Worm (Caenorhabditis elegans) whole organism, mixed stage, embryonic: Measurements from ENCODE around the gene hecd-1.
A peak's percentile ranks its signal among the peaks of the same experiment; 100 is the strongest.

Experiments used
- M03D4.4 ChIP-seq: sonication (generic microtip); optimal IDR thresholded peaks from 2 replicates; lab custom pipeline; 2017; ENCODE audit warnings: mild to moderate bottlenecking, missing genetic modification characterization, missing compliant biosample characterization
- bed-3 ChIP-seq: fragments of 200-800 bp; sonication (Bioruptor generic); optimal IDR thresholded peaks from 3 replicates; lab custom pipeline; 2018; ENCODE audit warnings: mild to moderate bottlenecking, missing genetic modification characterization, moderate library complexity, missing compliant biosample characterization
- blmp-1 ChIP-seq: fragments of 150-350 bp; optimal IDR thresholded peaks from 2 replicates; lab custom pipeline; 2014; ENCODE audit warnings: missing biosample characterization, missing genetic modification characterization
- ceh-39 ChIP-seq: fragments of 150-350 bp; optimal IDR thresholded peaks from 2 replicates; lab custom pipeline; 2014; ENCODE audit warnings: missing biosample characterization, missing genetic modification characterization
- ceh-43 ChIP-seq: fragments of 200-800 bp; sonication (Bioruptor generic); optimal IDR thresholded peaks from 2 replicates; lab custom pipeline; 2018; ENCODE audit warnings: mild to moderate bottlenecking, missing genetic modification characterization, moderate library complexity, missing compliant biosample characterization
- ceh-83 ChIP-seq: fragments of 200-800 bp; sonication (Bioruptor generic); optimal IDR thresholded peaks from 2 replicates; lab custom pipeline; 2018; ENCODE audit warnings: mild to moderate bottlenecking, missing genetic modification characterization, missing compliant biosample characterization
- ces-1 ChIP-seq: fragments of 150-350 bp; optimal IDR thresholded peaks from 2 replicates; lab custom pipeline; 2014; ENCODE audit warnings: missing biosample characterization, missing genetic modification reagents, missing genetic modification characterization
- cnd-1 ChIP-seq: fragments of 200-800 bp; sonication (Bioruptor generic); optimal IDR thresholded peaks from 2 replicates; lab custom pipeline; 2018; ENCODE audit warnings: mild to moderate bottlenecking, missing genetic modification characterization, missing compliant biosample characterization
- drap-1 ChIP-seq: fragments of 200-800 bp; sonication (Bioruptor generic); optimal IDR thresholded peaks from 3 replicates; lab custom pipeline; 2018; ENCODE audit warnings: mild to moderate bottlenecking, missing genetic modification characterization, missing compliant biosample characterization
- elt-1 ChIP-seq: sonication (generic microtip); optimal IDR thresholded peaks from 2 replicates; lab custom pipeline; 2017; ENCODE audit warnings: missing genetic modification characterization, mild to moderate bottlenecking, missing compliant biosample characterization, antibody characterized with exemption, moderate library complexity, borderline replicate concordance; ENCODE audit not compliant: insufficient read depth
- elt-3 ChIP-seq: fragments of 150-350 bp; optimal IDR thresholded peaks from 2 replicates; lab custom pipeline; 2014; ENCODE audit warnings: missing biosample characterization, missing genetic modification characterization
- flh-1 ChIP-seq: fragments of 200-800 bp; sonication (Bioruptor generic); optimal IDR thresholded peaks from 2 replicates; lab custom pipeline; 2018; ENCODE audit warnings: mild to moderate bottlenecking, missing genetic modification characterization, moderate library complexity, missing compliant biosample characterization
- ham-2 ChIP-seq: fragments of 200-800 bp; sonication (Bioruptor generic); optimal IDR thresholded peaks from 2 replicates; lab custom pipeline; 2018; ENCODE audit warnings: mild to moderate bottlenecking, missing genetic modification characterization, missing compliant biosample characterization
- hlh-1 ChIP-seq: fragments of 150-350 bp; optimal IDR thresholded peaks from 2 replicates; lab custom pipeline; 2014; ENCODE audit warnings: missing biosample characterization, missing genetic modification reagents, missing genetic modification characterization
- lin-13 ChIP-seq: fragments of 150-350 bp; optimal IDR thresholded peaks from 2 replicates; lab custom pipeline; 2014; ENCODE audit warnings: missing biosample characterization, missing genetic modification characterization
- lin-32 ChIP-seq: fragments of 200-800 bp; sonication (Bioruptor generic); optimal IDR thresholded peaks from 2 replicates; lab custom pipeline; 2018; ENCODE audit warnings: mild to moderate bottlenecking, missing genetic modification characterization, missing compliant biosample characterization
- lsy-2 ChIP-seq: fragments of 150-350 bp; optimal IDR thresholded peaks from 2 replicates; lab custom pipeline; 2014; ENCODE audit warnings: missing biosample characterization, missing genetic modification characterization
- mab-5 ChIP-seq: fragments of 150-350 bp; optimal IDR thresholded peaks from 2 replicates; lab custom pipeline; 2014; ENCODE audit warnings: missing biosample characterization, missing genetic modification characterization
- mep-1 ChIP-seq: fragments of 150-350 bp; optimal IDR thresholded peaks from 2 replicates; lab custom pipeline; 2017; ENCODE audit warnings: missing biosample characterization, missing genetic modification reagents, missing genetic modification characterization, inconsistent platforms
- nhr-28 ChIP-seq: fragments of 150-350 bp; optimal IDR thresholded peaks from 2 replicates; lab custom pipeline; 2014; ENCODE audit warnings: missing biosample characterization, missing genetic modification characterization
- nhr-76 ChIP-seq: sonication (generic microtip); optimal IDR thresholded peaks from 2 replicates; lab custom pipeline; 2017; ENCODE audit warnings: missing biosample characterization, missing genetic modification characterization
- pha-4 ChIP-seq: fragments of 150-350 bp; optimal IDR thresholded peaks from 2 replicates; lab custom pipeline; 2018; ENCODE audit warnings: missing biosample characterization, missing genetic modification reagents, missing genetic modification characterization
- sem-2 ChIP-seq: fragments of 200-800 bp; sonication (Bioruptor generic); optimal IDR thresholded peaks from 2 replicates; lab custom pipeline; 2018; ENCODE audit warnings: mild to moderate bottlenecking, missing genetic modification characterization, missing compliant biosample characterization
- snpc-4 ChIP-seq: fragments of 150-350 bp; optimal IDR thresholded peaks from 2 replicates; lab custom pipeline; 2014; ENCODE audit warnings: missing biosample characterization, missing genetic modification characterization
- sptf-1 ChIP-seq: sonication (generic microtip); optimal IDR thresholded peaks from 2 replicates; lab custom pipeline; 2017; ENCODE audit warnings: mild to moderate bottlenecking, missing genetic modification characterization, moderate library complexity, missing compliant biosample characterization
- tbx-8 ChIP-seq: fragments of 200-800 bp; sonication (Bioruptor generic); optimal IDR thresholded peaks from 2 replicates; lab custom pipeline; 2018; ENCODE audit warnings: mild to moderate bottlenecking, missing genetic modification characterization, moderate library complexity, missing compliant biosample characterization
- unc-120 ChIP-seq: sonication (generic microtip); optimal IDR thresholded peaks from 2 replicates; lab custom pipeline; 2017; ENCODE audit warnings: missing genetic modification characterization, missing compliant biosample characterization; ENCODE audit not compliant: poor library complexity, severe bottlenecking
- unc-39 ChIP-seq: fragments of 150-350 bp; optimal IDR thresholded peaks from 2 replicates; lab custom pipeline; 2014; ENCODE audit warnings: missing biosample characterization, missing genetic modification characterization
- unc-62 ChIP-seq: fragments of 150-350 bp; optimal IDR thresholded peaks from 2 replicates; lab custom pipeline; 2014; ENCODE audit warnings: missing biosample characterization, missing genetic modification reagents, missing genetic modification characterization
- ztf-11 ChIP-seq: fragments of 150-350 bp; optimal IDR thresholded peaks from 2 replicates; lab custom pipeline; 2014; ENCODE audit warnings: missing biosample characterization, missing genetic modification characterization

Gene hecd-1

DNA sequence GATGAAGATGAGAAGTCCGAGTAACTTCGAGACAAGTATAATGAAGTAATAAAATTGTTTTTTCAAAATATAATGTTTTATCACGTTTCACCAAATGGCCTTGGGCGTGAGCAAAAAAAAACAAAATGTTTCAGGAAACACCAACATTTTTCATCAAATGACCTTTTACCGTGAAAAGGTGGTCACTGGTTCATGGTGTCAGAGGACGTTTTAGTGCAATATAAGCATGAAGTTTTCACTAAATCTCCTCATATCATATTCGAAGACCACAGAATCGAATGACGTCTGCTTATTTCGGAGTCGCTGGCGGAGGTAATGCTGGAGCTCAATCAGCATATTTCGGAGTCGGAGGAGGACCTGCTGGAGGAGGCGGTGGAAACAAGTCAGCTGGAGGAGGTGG, 33.2 kb downstream of the hecd-1 start, which contains the start of the genes ZC477.7 and ssq-3:
Gene ZC477.7 (minus strand): TSS at position 101 of the 400 bp plus-strand sequence.
Gene ssq-3 (plus strand): TSS at position 251 of the 400 bp plus-strand sequence.
- no peak for TF ChIP-seq mab-5 (tag; lab: Kevin White, UChicago)
- TF ChIP-seq elt-1: no peak
- TF ChIP-seq ztf-11 (tag; lab: Kevin White, UChicago): no peak
- TF ChIP-seq pha-4 (tag; lab: Kevin White, UChicago): no peak
- TF ChIP-seq ham-2 (GFP tag; lab: Kevin White, UChicago): no peak
- TF ChIP-seq elt-3: no peak
- no peak for TF ChIP-seq mep-1 (tag; lab: Kevin White, UChicago)

ce11 chrIV:7107893-7108292, 36.6 kb downstream of the hecd-1 start, which contains the start of gene ZC477.2:
TSS of gene ZC477.2 (plus strand) at chrIV:7108193.
- TF ChIP-seq mab-5 (tag; lab: Kevin White, UChicago): no peak
- TF ChIP-seq sptf-1 (tag; lab: Kevin White, UChicago): no peak
- TF ChIP-seq unc-62: no peak
- no peak for TF ChIP-seq nhr-28
- no peak for TF ChIP-seq blmp-1 (tag; lab: Kevin White, UChicago)
- no peak for TF ChIP-seq ces-1
- no peak for TF ChIP-seq flh-1
- TF ChIP-seq cnd-1 (tag; lab: Kevin White, UChicago): no peak
- TF ChIP-seq ham-2 (GFP tag; lab: Kevin White, UChicago): no peak
- TF ChIP-seq elt-3: no peak
- TF ChIP-seq mep-1 (tag; lab: Kevin White, UChicago): no peak
- no peak for TF ChIP-seq pha-4 (tag; lab: Kevin White, UChicago)
- no peak for TF ChIP-seq ceh-83
- TF ChIP-seq ceh-39: no peak
- TF ChIP-seq drap-1: no peak
- no peak for TF ChIP-seq lin-13
- no peak for TF ChIP-seq unc-39 (tag; lab: Kevin White, UChicago)
- TF ChIP-seq lin-32: no peak
- TF ChIP-seq hlh-1 (tag; lab: Kevin White, UChicago): no peak

DNA sequence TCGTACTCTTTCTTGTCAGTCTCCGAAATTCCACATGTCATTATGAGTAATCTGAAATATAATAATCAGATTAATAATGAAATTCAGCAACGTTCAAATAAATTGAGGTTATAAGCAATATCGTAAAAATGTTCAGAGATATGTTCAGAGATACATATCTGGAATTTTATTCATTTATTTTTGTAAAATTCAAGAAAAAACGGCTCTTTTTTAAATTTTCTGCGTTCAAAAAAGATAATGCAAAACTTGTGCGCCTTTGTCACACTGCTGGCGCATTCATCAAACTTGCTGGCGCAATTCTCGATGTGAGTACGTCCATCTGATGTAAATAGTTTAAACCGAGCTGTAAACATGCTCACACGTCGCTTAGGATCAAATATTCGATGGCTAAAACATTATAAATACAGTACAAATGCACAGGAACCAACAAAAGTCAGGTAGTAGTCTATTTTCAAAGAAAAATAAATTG, 41.3 kb downstream of the hecd-1 start, which contains the start of the genes rde-8 and ZC477.3:
Gene rde-8 (minus strand): TSS at position 51 of the 469 bp plus-strand sequence.
Gene ZC477.3 (plus strand): TSS at position 282 of the 469 bp plus-strand sequence.
- TF ChIP-seq flh-1 (no peak), pha-4 (tag; lab: Kevin White, UChicago) (peak; percentile 66), ceh-83 (no peak), lin-13 (peak; percentile 66), unc-39 (tag; lab: Kevin White, UChicago) (no peak), lin-32 (no peak), ces-1 (peak; percentile 46), ham-2 (GFP tag; lab: Kevin White, UChicago) (no peak), snpc-4 (tag; lab: Kevin White, UChicago) (no peak), nhr-76 (tag; lab: Kevin White, UChicago) (no peak), lsy-2 (tag; lab: Kevin White, UChicago) (peak; percentile 37), mep-1 (tag; lab: Kevin White, UChicago) (peak; percentile 31), tbx-8 (GFP tag; lab: Kevin White, UChicago) (no peak)

ce11 chrIV:7099377-7099776, 45.1 kb downstream of the hecd-1 start:
- TF ChIP-seq hlh-1 (tag; lab: Kevin White, UChicago): peak; percentile 97
- TF ChIP-seq M03D4.4: no peak
- peak; percentile 37 for TF ChIP-seq unc-62
- no peak for TF ChIP-seq nhr-76 (tag; lab: Kevin White, UChicago)
- no peak for TF ChIP-seq snpc-4 (tag; lab: Kevin White, UChicago)
- TF ChIP-seq flh-1: no peak
- TF ChIP-seq ham-2 (GFP tag; lab: Kevin White, UChicago): no peak
- TF ChIP-seq tbx-8 (GFP tag; lab: Kevin White, UChicago): no peak
- TF ChIP-seq drap-1: no peak
- TF ChIP-seq elt-3: no peak
- TF ChIP-seq elt-1: no peak
- no peak for TF ChIP-seq unc-39 (tag; lab: Kevin White, UChicago)
- TF ChIP-seq ztf-11 (tag; lab: Kevin White, UChicago): no peak
- TF ChIP-seq bed-3 (GFP tag; lab: Kevin White, UChicago): no peak
- TF ChIP-seq sem-2 (GFP tag; lab: Kevin White, UChicago): no peak
- TF ChIP-seq pha-4 (tag; lab: Kevin White, UChicago): peak; percentile 65
- peak; percentile 32 for TF ChIP-seq unc-120 (tag; lab: Kevin White, UChicago)
- TF ChIP-seq sptf-1 (tag; lab: Kevin White, UChicago): no peak
- no peak for TF ChIP-seq ceh-43 (GFP tag; lab: Kevin White, UChicago)
- TF ChIP-seq mep-1 (tag; lab: Kevin White, UChicago): peak; percentile 15
- TF ChIP-seq lin-13: no peak
